Worm (Caenorhabditis elegans): ENCODE data around the gene nemt-1.
"Not testable (repeated sequence)": the region's sequence is repeated elsewhere in the genome, so short reads cannot be mapped to it uniquely, and the experiment has no call there.

DNA sequence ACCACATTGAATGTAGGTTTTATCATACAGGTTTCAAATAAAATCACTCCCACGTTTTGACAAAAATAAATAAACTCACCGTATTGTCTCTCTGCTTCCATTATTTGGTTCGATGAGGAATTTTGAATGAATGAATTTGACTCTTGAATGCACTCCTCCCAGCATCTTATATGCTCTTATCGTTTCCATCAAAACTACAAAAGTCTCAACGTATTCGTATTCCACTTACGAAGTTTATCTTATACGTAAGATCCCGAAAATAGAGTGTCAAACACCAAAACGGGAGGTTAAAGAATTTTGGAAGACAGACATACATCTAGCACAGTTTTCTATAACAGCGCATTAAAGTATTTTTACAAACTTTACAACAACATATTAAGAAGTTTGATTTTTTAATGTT, 25.4 kb downstream of the nemt-1 start, which contains the start of gene nhr-264:
- TF ChIP-seq lsy-2, nhr-129, ZK546.5, nhr-11, dmd-4, lin-39 (tag; optimal IDR thresholded peaks at IDR 0.05): not testable (repeated sequence)

Measured in whole organism, L2 larva.